Fruit fly (Drosophila melanogaster): ENCODE results near the gene CG18628.

CG18628 gene

DNA sequence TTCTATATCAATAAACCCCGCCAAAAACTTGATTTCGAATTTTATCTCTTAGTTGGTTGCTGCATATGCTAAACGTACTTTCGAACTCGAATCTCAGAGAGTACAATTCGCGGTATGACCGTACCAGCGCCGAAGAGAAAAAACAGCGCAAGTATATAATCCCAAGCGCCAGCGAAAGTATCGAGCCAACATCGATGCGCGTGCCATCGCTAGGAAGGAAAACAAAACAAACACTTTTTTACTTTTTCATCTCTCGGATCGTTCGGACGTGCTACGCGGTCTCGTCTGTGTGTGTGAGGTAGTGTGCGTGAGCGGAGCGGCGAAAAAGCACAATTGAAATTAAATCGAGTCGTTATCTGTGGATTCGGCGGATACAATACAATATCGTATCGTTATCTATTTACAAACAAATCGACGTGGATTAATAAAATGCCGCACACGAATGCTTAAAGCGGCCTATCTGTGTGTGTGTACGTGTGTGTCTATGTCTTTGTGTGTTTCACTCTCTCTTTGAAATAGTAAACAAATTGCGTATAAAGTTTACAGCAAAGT, 25.0 kb downstream of the CG18628 start, which contains the start of gene simj (continued):
- TF ChIP-seq CG9437 (GFP tag; optimal IDR thresholded peaks at IDR 0.05) (no peak), CG1602 (GFP tag; optimal IDR thresholded peaks at IDR 0.05) (no peak), gem (tag; optimal IDR thresholded peaks at IDR 0.05) (peak; percentile 8), vvl (GFP tag; IDR thresholded peaks at IDR 0.05) (peak; percentile 77), sr (GFP tag; IDR thresholded peaks at IDR 0.05) (peak; percentile 27; the same call in 1 of the 3 replicates), Xrp1 (GFP tag; IDR thresholded peaks at IDR 0.05) (peak; percentile 39; the same call in 1 of the 2 replicates), Ptx1 (GFP tag; IDR thresholded peaks at IDR 0.05) (no peak), CG30403 (GFP tag; optimal IDR thresholded peaks at IDR 0.05) (peak; percentile 18), CG1792 (GFP tag; optimal IDR thresholded peaks at IDR 0.05) (no peak), stc (GFP tag; IDR thresholded peaks at IDR 0.05) (no peak; the same call in 1 of the 2 replicates), sqz (GFP tag; optimal IDR thresholded peaks at IDR 0.05) (peak; percentile 67), amos (GFP tag; IDR thresholded peaks at IDR 0.05; ENCODE audit: partially characterized antibody) (peak; percentile 94), toy (GFP tag; IDR thresholded peaks at IDR 0.05) (no peak), bab2 (GFP tag; optimal IDR thresholded peaks at IDR 0.05) (no peak), zen (tag; optimal IDR thresholded peaks at IDR 0.05) (peak; percentile 15), CG10431 (GFP tag; optimal IDR thresholded peaks at IDR 0.05) (no peak), CG2889 (GFP tag; IDR thresholded peaks at IDR 0.05) (no peak), Fer2 (tag; optimal IDR thresholded peaks at IDR 0.05) (no peak), nau (GFP tag; optimal IDR thresholded peaks at IDR 0.05) (peak; percentile 58), CG11456 (GFP tag; IDR thresholded peaks at IDR 0.05) (no peak), chif (GFP tag; optimal IDR thresholded peaks at IDR 0.05) (no peak), Dbx (GFP tag; IDR thresholded peaks at IDR 0.05) (peak; percentile 80; the same call in 1 of the 3 replicates), nmo (GFP tag; optimal IDR thresholded peaks at IDR 0.05) (peak; percentile 60), CG7745 (tag; optimal IDR thresholded peaks at IDR 0.05) (peak; percentile 0), trem (tag; optimal IDR thresholded peaks at IDR 0.05) (peak; percentile 78), CG42726 (GFP tag; IDR thresholded peaks at IDR 0.05; ENCODE audit: partially characterized antibody) (peak; percentile 94), phol (tag; optimal IDR thresholded peaks at IDR 0.05) (peak; percentile 24), fd102C (GFP tag; optimal IDR thresholded peaks at IDR 0.05) (no peak), dmrt99B (tag; optimal IDR thresholded peaks at IDR 0.05) (peak; percentile 34), C15 (GFP tag; IDR thresholded peaks at IDR 0.05) (no peak), CG8281 (tag; optimal IDR thresholded peaks at IDR 0.05) (no peak), Doc2 (GFP tag; IDR thresholded peaks at IDR 0.05) (no peak), Sox102F (GFP tag; optimal IDR thresholded peaks at IDR 0.05) (no peak), CG6765 (GFP tag; optimal IDR thresholded peaks at IDR 0.05) (peak; percentile 59), gcm (GFP tag; optimal IDR thresholded peaks at IDR 0.05) (no peak), ash1 (GFP tag; optimal IDR thresholded peaks at IDR 0.05) (peak; percentile 77), CG6683 (GFP tag; optimal IDR thresholded peaks at IDR 0.05) (peak; percentile 35), CG5245 (GFP tag; optimal IDR thresholded peaks at IDR 0.05) (no peak), CG14441 (GFP tag; IDR thresholded peaks at IDR 0.05) (peak; percentile 17; the same call in 1 of the 2 replicates), nerfin-1 (tag; optimal IDR thresholded peaks at IDR 0.05) (peak; percentile 64), kah (GFP tag; optimal IDR thresholded peaks at IDR 0.05) (peak; percentile 67), sima (GFP tag; optimal IDR thresholded peaks at IDR 0.05) (peak; percentile 8), bsh (GFP tag; optimal IDR thresholded peaks at IDR 0.05) (peak in 1 of 2 experiments; percentile 26), Sox100B (GFP tag; optimal IDR thresholded peaks at IDR 0.05) (no peak), bowl (GFP tag; IDR thresholded peaks at IDR 0.05) (no peak), hb (GFP tag; IDR thresholded peaks at IDR 0.05; ENCODE audit: partially characterized antibody) (peak; percentile 59), CG18619 (GFP tag; optimal IDR thresholded peaks at IDR 0.05) (no peak), danr (GFP tag; IDR thresholded peaks at IDR 0.05) (no peak), fd64A (GFP tag; optimal IDR thresholded peaks at IDR 0.05) (peak; percentile 50), gt (GFP tag; IDR thresholded peaks at IDR 0.05) (no peak)
